Fruit fly (Drosophila melanogaster) whole organism, embryonic: ENCODE measurements around the gene TfIIA-S.

Experiments used
- CG10209 ChIP-seq: fragments of 200-800 bp; sonication (Bioruptor generic); optimal IDR thresholded peaks from 3 replicates; lab custom pipeline; 2017; ENCODE audit warnings: missing biosample characterization, mild to moderate bottlenecking, missing genetic modification characterization, missing genetic modification reagents
- CG12744 ChIP-seq: fragments of 200-800 bp; sonication (Bioruptor generic); optimal IDR thresholded peaks from 2 replicates; lab custom pipeline; 2016; ENCODE audit warnings: missing biosample characterization, missing genetic modification characterization
- CG14050 ChIP-seq: fragments of 200-800 bp; sonication (Bioruptor generic); IDR thresholded peaks from 3 replicates; pipeline ENCODE4 v1.3.6; 2022; ENCODE audit warnings: missing biosample characterization, missing genetic modification characterization
- CG14667 ChIP-seq: fragments of 200-800 bp; sonication (Bioruptor generic); IDR thresholded peaks from 2 replicates; pipeline ENCODE4 v1.3.6; 2022; ENCODE audit warnings: missing biosample characterization, missing genetic modification characterization
- CG14710 ChIP-seq: fragments of 200-800 bp; sonication (Bioruptor generic); optimal IDR thresholded peaks from 3 replicates; lab custom pipeline; 2019; ENCODE audit warnings: missing biosample characterization, mild to moderate bottlenecking, missing genetic modification characterization, moderate library complexity
- CG15011 ChIP-seq: fragments of 200-800 bp; sonication (Bioruptor generic); optimal IDR thresholded peaks from 3 replicates; lab custom pipeline; 2018; ENCODE audit warnings: missing biosample characterization, mild to moderate bottlenecking, missing genetic modification characterization
- CG17328 ChIP-seq: fragments of 200-800 bp; sonication (Bioruptor generic); IDR thresholded peaks from 2 replicates; pipeline ENCODE4 v1.3.6; 2022; ENCODE audit warnings: missing biosample characterization, missing genetic modification characterization
- CG17361 ChIP-seq: fragments of 200-800 bp; sonication (Bioruptor generic); IDR thresholded peaks from 3 replicates; pipeline ENCODE4 v1.3.6; 2022; ENCODE audit warnings: missing biosample characterization, missing genetic modification characterization
- CG17912 ChIP-seq: fragments of 200-800 bp; sonication (Bioruptor generic); optimal IDR thresholded peaks from 2 replicates; lab custom pipeline; 2018; ENCODE audit warnings: missing biosample characterization, mild to moderate bottlenecking, missing genetic modification characterization
- CG18476 ChIP-seq: fragments of 200-800 bp; sonication (Bioruptor generic); optimal IDR thresholded peaks from 2 replicates; lab custom pipeline; 2016; ENCODE audit warnings: missing biosample characterization, mild to moderate bottlenecking, missing genetic modification characterization
- CG2129 ChIP-seq: fragments of 200-800 bp; sonication (Bioruptor generic); IDR thresholded peaks from 2 replicates; pipeline ENCODE4 v1.3.6; 2022; ENCODE audit warnings: missing biosample characterization, missing genetic modification characterization; ENCODE audit not compliant: partially characterized antibody
- CG2199 ChIP-seq: fragments of 200-800 bp; sonication (Bioruptor generic); IDR thresholded peaks from 3 replicates; pipeline ENCODE4 v1.3.6; 2022; ENCODE audit warnings: missing biosample characterization, missing genetic modification characterization
- CG32532 ChIP-seq: fragments of 200-800 bp; sonication (Bioruptor generic); IDR thresholded peaks from 2 replicates; pipeline ENCODE4 v1.3.6; 2022; ENCODE audit warnings: missing biosample characterization, missing genetic modification characterization
- CG3847 ChIP-seq: fragments of 200-800 bp; sonication (Bioruptor generic); IDR thresholded peaks from 2 replicates; pipeline ENCODE4 v1.3.6; 2022; ENCODE audit warnings: missing biosample characterization, missing genetic modification characterization
- CG3995 ChIP-seq: fragments of 200-800 bp; sonication (Bioruptor generic); optimal IDR thresholded peaks from 3 replicates; lab custom pipeline; 2016; ENCODE audit warnings: missing biosample characterization, missing genetic modification characterization
- CG4282 ChIP-seq: fragments of 200-800 bp; sonication (Bioruptor generic); optimal IDR thresholded peaks from 2 replicates; lab custom pipeline; 2016; ENCODE audit warnings: missing biosample characterization, missing genetic modification characterization
- CG4328 ChIP-seq: fragments of 200-800 bp; sonication (Bioruptor generic); optimal IDR thresholded peaks from 3 replicates; lab custom pipeline; 2017; ENCODE audit warnings: missing biosample characterization, missing genetic modification reagents, missing genetic modification characterization
- CG6272 ChIP-seq: fragments of 200-800 bp; sonication (Bioruptor generic); IDR thresholded peaks from 2 replicates; pipeline ENCODE4 v1.3.6; 2022; ENCODE audit warnings: missing biosample characterization, missing genetic modification characterization
- CG6683 ChIP-seq: fragments of 200-800 bp; sonication (Bioruptor generic); optimal IDR thresholded peaks from 2 replicates; lab custom pipeline; 2017; ENCODE audit warnings: missing biosample characterization, mild to moderate bottlenecking, missing genetic modification characterization, missing genetic modification reagents
- CG6765 ChIP-seq: fragments of 200-800 bp; sonication (Bioruptor generic); optimal IDR thresholded peaks from 3 replicates; lab custom pipeline; 2017; ENCODE audit warnings: missing biosample characterization, mild to moderate bottlenecking, missing genetic modification characterization
- CG7786 ChIP-seq: fragments of 200-800 bp; sonication (Bioruptor generic); optimal IDR thresholded peaks from 2 replicates; lab custom pipeline; 2016; ENCODE audit warnings: missing biosample characterization, missing genetic modification characterization
- CG8290 ChIP-seq, 3 experiments: fragments of 200-800 bp; sonication (Bioruptor generic); optimal IDR thresholded peaks; 2 replicates each; lab custom pipeline; 2016 to 2019; ENCODE audit warnings: missing biosample characterization in 3 of 3, missing genetic modification characterization in 3 of 3, mild to moderate bottlenecking in 2 of 3, moderate library complexity in 1 of 3
- CG8359 ChIP-seq: fragments of 200-800 bp; sonication (Bioruptor generic); optimal IDR thresholded peaks from 2 replicates; lab custom pipeline; 2017; ENCODE audit warnings: missing biosample characterization, mild to moderate bottlenecking, missing genetic modification characterization, borderline replicate concordance
- CkIIα-i1 ChIP-seq: fragments of 200-800 bp; sonication (Bioruptor generic); IDR thresholded peaks from 2 replicates; pipeline ENCODE4 v1.3.6; 2022; ENCODE audit warnings: missing biosample characterization, missing genetic modification characterization
- Elba2 ChIP-seq: fragments of 200-800 bp; sonication (Bioruptor generic); optimal IDR thresholded peaks from 3 replicates; lab custom pipeline; 2016; ENCODE audit warnings: missing biosample characterization, missing genetic modification characterization
- Gug ChIP-seq: fragments of 200-800 bp; sonication (Bioruptor generic); IDR thresholded peaks from 4 replicates; pipeline ENCODE4 v1.3.6; 2022; ENCODE audit warnings: missing biosample characterization, missing genetic modification characterization
- HLH54F ChIP-seq: fragments of 200-800 bp; sonication (Bioruptor generic); optimal IDR thresholded peaks from 3 replicates; lab custom pipeline; 2016; ENCODE audit warnings: missing biosample characterization, missing genetic modification characterization
- Mrtf ChIP-seq: fragments of 200-800 bp; sonication (Bioruptor generic); IDR thresholded peaks from 3 replicates; pipeline ENCODE4 v1.3.6; 2022; ENCODE audit warnings: missing biosample characterization, missing genetic modification characterization
- NC2α ChIP-seq: fragments of 200-800 bp; sonication (Bioruptor generic); optimal IDR thresholded peaks from 2 replicates; lab custom pipeline; 2016; ENCODE audit warnings: missing biosample characterization, missing genetic modification characterization
- Nf-YA ChIP-seq: fragments of 200-800 bp; sonication (Bioruptor generic); IDR thresholded peaks from 2 replicates; pipeline ENCODE4 v1.3.6; 2022; ENCODE audit warnings: missing biosample characterization, missing genetic modification characterization
- PHDP ChIP-seq: fragments of 200-800 bp; sonication (Bioruptor generic); optimal IDR thresholded peaks from 3 replicates; lab custom pipeline; 2018; ENCODE audit warnings: missing biosample characterization, mild to moderate bottlenecking, missing genetic modification characterization, moderate library complexity
- Six4 ChIP-seq: fragments of 200-800 bp; sonication (Bioruptor generic); optimal IDR thresholded peaks from 2 replicates; lab custom pipeline; 2016; ENCODE audit warnings: missing biosample characterization, missing genetic modification characterization
- Stat92E ChIP-seq, 3 experiments: fragments of >200 bp in 2 of 3; fragments of 200-800 bp in 1 of 3; sonication (Bioruptor generic) in 1 of 3; optimal IDR thresholded peaks; 2 replicates each; lab custom pipeline; 2017 to 2019; ENCODE audit warnings: missing biosample characterization in 3 of 3, missing genetic modification characterization in 3 of 3, mild to moderate bottlenecking in 1 of 3, moderate library complexity in 1 of 3
- amos ChIP-seq: fragments of 200-800 bp; sonication (Bioruptor generic); IDR thresholded peaks from 2 replicates; pipeline ENCODE4 v1.3.6; 2022; ENCODE audit warnings: missing biosample characterization, missing genetic modification characterization; ENCODE audit not compliant: partially characterized antibody
- ase ChIP-seq: fragments of 200-800 bp; sonication (Bioruptor generic); IDR thresholded peaks from 3 replicates; pipeline ENCODE4 v1.3.6; 2022; ENCODE audit warnings: missing biosample characterization, missing genetic modification characterization
- cato ChIP-seq: fragments of 200-800 bp; sonication (Bioruptor generic); optimal IDR thresholded peaks from 2 replicates; lab custom pipeline; 2016; ENCODE audit warnings: missing biosample characterization, missing genetic modification characterization, borderline replicate concordance
- corto ChIP-seq: fragments of 200-800 bp; sonication (Bioruptor generic); optimal IDR thresholded peaks from 2 replicates; lab custom pipeline; 2016; ENCODE audit warnings: missing biosample characterization, mild to moderate bottlenecking, missing genetic modification characterization, moderate library complexity
- disco-r ChIP-seq: fragments of 200-800 bp; sonication (Bioruptor generic); optimal IDR thresholded peaks from 2 replicates; lab custom pipeline; 2016; ENCODE audit warnings: missing biosample characterization, missing genetic modification characterization
- eve ChIP-seq, 2 experiments: fragments of >200 bp; optimal IDR thresholded peaks; 2 replicates each; lab custom pipeline; 2017; ENCODE audit warnings: missing biosample characterization in 2 of 2, missing genetic modification characterization in 2 of 2
- gem ChIP-seq: fragments of 200-800 bp; sonication (Bioruptor generic); optimal IDR thresholded peaks from 2 replicates; lab custom pipeline; 2019; ENCODE audit warnings: missing biosample characterization, mild to moderate bottlenecking, missing genetic modification characterization, moderate library complexity
- kay ChIP-seq: fragments of 200-800 bp; sonication (Bioruptor generic); optimal IDR thresholded peaks from 2 replicates; lab custom pipeline; 2016; ENCODE audit warnings: missing biosample characterization, missing genetic modification characterization
- lilli ChIP-seq: fragments of 200-800 bp; sonication (Bioruptor generic); optimal IDR thresholded peaks from 3 replicates; lab custom pipeline; 2016; ENCODE audit warnings: missing biosample characterization, missing genetic modification characterization
- lmd ChIP-seq: fragments of 200-800 bp; sonication (Bioruptor generic); IDR thresholded peaks from 2 replicates; pipeline ENCODE4 v1.3.6; 2022; ENCODE audit warnings: missing biosample characterization, missing genetic modification characterization
- pnt ChIP-seq: fragments of 200-800 bp; sonication (Bioruptor generic); optimal IDR thresholded peaks from 3 replicates; lab custom pipeline; 2016; ENCODE audit warnings: missing biosample characterization, missing genetic modification characterization
- ranshi ChIP-seq: fragments of 200-800 bp; sonication (Bioruptor generic); IDR thresholded peaks from 2 replicates; pipeline ENCODE4 v1.3.6; 2022; ENCODE audit warnings: missing biosample characterization, missing genetic modification characterization
- seq ChIP-seq: fragments of 200-800 bp; sonication (Bioruptor generic); IDR thresholded peaks from 2 replicates; pipeline ENCODE4 v1.3.6; 2022; ENCODE audit warnings: missing biosample characterization, missing genetic modification characterization
- stc ChIP-seq: fragments of 200-800 bp; sonication (Bioruptor generic); IDR thresholded peaks from 2 replicates; pipeline ENCODE4 v1.3.6; 2022; ENCODE audit warnings: missing biosample characterization, missing genetic modification characterization
- stwl ChIP-seq: fragments of 200-800 bp; sonication (Bioruptor generic); optimal IDR thresholded peaks from 3 replicates; lab custom pipeline; 2018; ENCODE audit warnings: missing biosample characterization, mild to moderate bottlenecking, missing genetic modification characterization, moderate library complexity
- tap ChIP-seq: fragments of 200-800 bp; optimal IDR thresholded peaks from 3 replicates; lab custom pipeline; 2019; ENCODE audit warnings: missing biosample characterization, mild to moderate bottlenecking, missing genetic modification characterization, moderate library complexity
- vvl ChIP-seq: fragments of 200-800 bp; sonication (Bioruptor generic); IDR thresholded peaks from 2 replicates; pipeline ENCODE4 v1.3.6; 2022; ENCODE audit warnings: missing biosample characterization, missing genetic modification characterization
- zen2 ChIP-seq: fragments of 200-800 bp; sonication (Bioruptor generic); IDR thresholded peaks from 3 replicates; pipeline ENCODE4 v1.3.6; 2022; ENCODE audit warnings: missing biosample characterization, missing genetic modification characterization; ENCODE audit not compliant: partially characterized antibody

The TfIIA-S gene

dm6 chr3R:23887096-23887421 lies 3.8 kb downstream of the TfIIA-S start (continued):
- TF ChIP-seq CG17328 (GFP tag; lab: Robert Waterston, UW): peak; percentile 97
- peak; percentile 63 for TF ChIP-seq CG6683 (GFP tag; lab: Kevin White, UChicago)
- TF ChIP-seq corto: peak; percentile 66
- peak; percentile 35 for TF ChIP-seq CG6765 (GFP tag; lab: Kevin White, UChicago)
- TF ChIP-seq CG10209 (GFP tag; lab: Kevin White, UChicago): peak; percentile 90
- no peak for TF ChIP-seq amos (GFP tag; lab: Robert Waterston, UW)
- TF ChIP-seq HLH54F (GFP tag; lab: Kevin White, UChicago): peak; percentile 11
- TF ChIP-seq CG18476 (GFP tag; lab: Kevin White, UChicago): peak; percentile 89
- peak; percentile 94 for TF ChIP-seq PHDP (tag; lab: Kevin White, UChicago)
- TF ChIP-seq CG7786: no peak
- peak; percentile 97 for TF ChIP-seq vvl
- TF ChIP-seq Stat92E (GFP tag; optimal IDR thresholded peaks at IDR 0.05; lab: Kevin White, UChicago): peak in 1 of 3 experiments; percentile 93
- peak; percentile 89 for TF ChIP-seq Gug
- TF ChIP-seq CG3995 (GFP tag; lab: Kevin White, UChicago): no peak
- TF ChIP-seq stwl (tag; lab: Kevin White, UChicago): peak; percentile 69
- TF ChIP-seq CG14050: peak; percentile 85
- peak in 1 of 2 experiments; percentile 95 for TF ChIP-seq eve (GFP tag; optimal IDR thresholded peaks at IDR 0.05; lab: Kevin White, UChicago)
- peak; percentile 95 for TF ChIP-seq tap (tag; lab: Kevin White, UChicago)
- TF ChIP-seq lilli (GFP tag; lab: Kevin White, UChicago): peak; percentile 79
- no peak for TF ChIP-seq Elba2 (GFP tag; lab: Kevin White, UChicago)
- TF ChIP-seq cato (GFP tag; lab: Kevin White, UChicago): peak; percentile 73
- TF ChIP-seq ranshi (GFP tag; lab: Robert Waterston, UW): peak; percentile 91
- peak; percentile 98 for TF ChIP-seq CG14710 (tag; lab: Kevin White, UChicago)
- no peak for TF ChIP-seq CG17912
- TF ChIP-seq zen2 (GFP tag; lab: Robert Waterston, UW): no peak
- TF ChIP-seq lmd (GFP tag; lab: Robert Waterston, UW): peak; percentile 94
- peak; percentile 93 for TF ChIP-seq CG14667 (GFP tag; lab: Robert Waterston, UW)
- no peak for TF ChIP-seq CkIIα-i1 (GFP tag; lab: Robert Waterston, UW)
- peak; percentile 85; the same call in 2 of the 3 replicates for TF ChIP-seq Mrtf (GFP tag; lab: Robert Waterston, UW)
- TF ChIP-seq CG17361 (GFP tag; lab: Robert Waterston, UW): peak; percentile 93
- no peak for TF ChIP-seq CG4282 (GFP tag; lab: Kevin White, UChicago)
- peak; percentile 66 for TF ChIP-seq CG4328 (GFP tag; lab: Kevin White, UChicago)
- TF ChIP-seq CG15011 (GFP tag; lab: Kevin White, UChicago): peak; percentile 77
- peak; percentile 54 for TF ChIP-seq pnt (GFP tag; lab: Kevin White, UChicago)
- TF ChIP-seq Nf-YA (GFP tag; lab: Robert Waterston, UW): peak; percentile 84
- TF ChIP-seq Six4: peak; percentile 90
- TF ChIP-seq CG3847 (GFP tag; lab: Robert Waterston, UW): peak; percentile 88
- peak; percentile 98 for TF ChIP-seq gem (tag; lab: Kevin White, UChicago)
- TF ChIP-seq ase (GFP tag; lab: Robert Waterston, UW): peak; percentile 90
- peak; percentile 76 for TF ChIP-seq kay (GFP tag; lab: Kevin White, UChicago)
- TF ChIP-seq CG6272 (GFP tag; lab: Robert Waterston, UW): peak; percentile 88
- peak; percentile 23 for TF ChIP-seq NC2α
- no peak for TF ChIP-seq disco-r (GFP tag; lab: Kevin White, UChicago)
- peak; percentile 88 for TF ChIP-seq CG8359 (GFP tag; lab: Kevin White, UChicago)
- TF ChIP-seq CG32532 (GFP tag; lab: Robert Waterston, UW): peak; percentile 84
- peak; percentile 47; the same call in 1 of the 3 replicates for TF ChIP-seq CG2199 (GFP tag; lab: Robert Waterston, UW)
- peak; percentile 93 for TF ChIP-seq stc
- no peak for TF ChIP-seq CG2129 (GFP tag; lab: Robert Waterston, UW)
- peak; percentile 84 for TF ChIP-seq CG8290 (GFP tag; optimal IDR thresholded peaks at IDR 0.05; lab: Kevin White, UChicago)
- peak in 1 of 2 experiments; percentile 77 for TF ChIP-seq CG8290 (tag; optimal IDR thresholded peaks at IDR 0.05; lab: Kevin White, UChicago)
- TF ChIP-seq CG12744 (GFP tag; lab: Kevin White, UChicago): no peak
- TF ChIP-seq seq: peak; percentile 86
